Worm (Caenorhabditis elegans): ENCODE measurements around the gene chhy-1.
A peak's percentile ranks its signal among the peaks of the same experiment; 100 is the strongest.

Gene chhy-1

ce11 chrII:8617516-8617915, at the start of gene chhy-1:
chhy-1 (minus strand) TSS chrII:8617616.
- TF ChIP-seq ceh-31 (tag; optimal IDR thresholded peaks at IDR 0.05), result no peak
- no peak for TF ChIP-seq nhr-11 (tag; optimal IDR thresholded peaks at IDR 0.05)
- TF ChIP-seq ama-1 (optimal IDR thresholded peaks at IDR 0.05), result no peak
- no peak for TF ChIP-seq K09A11.1 (tag; optimal IDR thresholded peaks at IDR 0.05; ENCODE audit: insufficient read depth)
- no peak for TF ChIP-seq ceh-14 (tag; optimal IDR thresholded peaks at IDR 0.05)
- TF ChIP-seq sdc-2 (tag; optimal IDR thresholded peaks at IDR 0.05), result no peak
- no peak for TF ChIP-seq Y22D7AL.16 (tag; optimal IDR thresholded peaks at IDR 0.05)
- TF ChIP-seq hlh-13 (GFP tag; optimal IDR thresholded peaks at IDR 0.05), result no peak
- TF ChIP-seq ztf-16 (tag; optimal IDR thresholded peaks at IDR 0.05), result no peak
- TF ChIP-seq tbx-7 (tag; optimal IDR thresholded peaks at IDR 0.05), result no peak
- TF ChIP-seq unc-3 (GFP tag; conservative IDR thresholded peaks at IDR 0.05), result no peak
- no peak for TF ChIP-seq unc-3 (tag; optimal IDR thresholded peaks at IDR 0.05)
- TF ChIP-seq ceh-22 (tag; optimal IDR thresholded peaks at IDR 0.05), result no peak
- TF ChIP-seq hlh-6 (tag; optimal IDR thresholded peaks at IDR 0.05), result no peak
- no peak for TF ChIP-seq fkh-6 (tag; optimal IDR thresholded peaks at IDR 0.05)
- TF ChIP-seq ceh-6 (GFP tag; optimal IDR thresholded peaks at IDR 0.05), result no peak

ce11 chrII:8664533-8664932, 47.1 kb upstream of the chhy-1 start, which contains the start of gene etc-1:
etc-1 (plus strand) TSS chrII:8664833.
- TF ChIP-seq dmd-4 (tag; optimal IDR thresholded peaks at IDR 0.05; ENCODE audit: borderline replicate concordance) (no peak), ceh-2 (tag; optimal IDR thresholded peaks at IDR 0.05) (no peak), syd-9 (tag; optimal IDR thresholded peaks at IDR 0.05) (no peak), ztf-16 (tag; optimal IDR thresholded peaks at IDR 0.05) (no peak)

- TF ChIP-seq sdc-2 (tag; optimal IDR thresholded peaks at IDR 0.05) (no peak), ceh-48 (tag; optimal IDR thresholded peaks at IDR 0.05) (peak; percentile 40), unc-42 (tag; optimal IDR thresholded peaks at IDR 0.05) (peak; percentile 0)
Measured at ce11 chrII:8661539-8661938, 44.1 kb upstream of the chhy-1 start, which contains the start of the genes piga-1 and eif-2Bepsilon. piga-1 (minus strand) TSS chrII:8661712. eif-2Bepsilon (plus strand) TSS chrII:8661869.

ce11 chrII:8658835-8659234, 41.4 kb upstream of the chhy-1 start, which contains the start of gene atg-10:
atg-10 (plus strand) TSS chrII:8659135.
- TF ChIP-seq hlh-6 (tag; optimal IDR thresholded peaks at IDR 0.05) (no peak), pha-2 (tag; optimal IDR thresholded peaks at IDR 0.05) (no peak), elt-4 (tag; optimal IDR thresholded peaks at IDR 0.05) (no peak), syd-9 (tag; optimal IDR thresholded peaks at IDR 0.05) (no peak), F13H6.1 (tag; optimal IDR thresholded peaks at IDR 0.05) (no peak), unc-3 (GFP tag; conservative IDR thresholded peaks at IDR 0.05) (no peak), unc-3 (tag; optimal IDR thresholded peaks at IDR 0.05) (no peak), unc-86 (tag; optimal IDR thresholded peaks at IDR 0.05) (no peak), ceh-45 (GFP tag; IDR thresholded peaks at IDR 0.05) (no peak)

- TF ChIP-seq hlh-30 (tag; optimal IDR thresholded peaks at IDR 0.05; ENCODE audit: insufficient read depth), result peak; percentile 45
- no peak for TF ChIP-seq ceh-22 (tag; optimal IDR thresholded peaks at IDR 0.05)
- no peak for TF ChIP-seq hlh-6 (tag; optimal IDR thresholded peaks at IDR 0.05)
- no peak for TF ChIP-seq dmd-4 (tag; optimal IDR thresholded peaks at IDR 0.05; ENCODE audit: borderline replicate concordance)
Measured at ce11 chrII:8650644-8651159, 33.3 kb upstream of the chhy-1 start, which contains the start of gene pyr-1. pyr-1 (plus strand) TSS chrII:8651109.

- no peak for TF ChIP-seq sdc-2 (tag; optimal IDR thresholded peaks at IDR 0.05)
- TF ChIP-seq zip-5 (tag; optimal IDR thresholded peaks at IDR 0.05), result no peak
- no peak for TF ChIP-seq nfya-1 (tag; optimal IDR thresholded peaks at IDR 0.05)
- no peak for TF ChIP-seq eyg-1 (tag; optimal IDR thresholded peaks at IDR 0.05)
Measured at ce11 chrII:8648843-8649242, 31.4 kb upstream of the chhy-1 start.

- no peak for TF ChIP-seq rnt-1 (tag; optimal IDR thresholded peaks at IDR 0.05)
- TF ChIP-seq fkh-6 (tag; optimal IDR thresholded peaks at IDR 0.05), result no peak
- TF ChIP-seq tbx-7 (tag; optimal IDR thresholded peaks at IDR 0.05), result no peak
- no peak for TF ChIP-seq ztf-16 (tag; optimal IDR thresholded peaks at IDR 0.05)
- no peak for TF ChIP-seq elt-2 (tag; optimal IDR thresholded peaks at IDR 0.05)
- no peak for TF ChIP-seq odd-2 (tag; optimal IDR thresholded peaks at IDR 0.05)
- TF ChIP-seq unc-42 (tag; optimal IDR thresholded peaks at IDR 0.05), result no peak
- TF ChIP-seq hlh-6 (tag; optimal IDR thresholded peaks at IDR 0.05), result no peak
- TF ChIP-seq unc-3 (GFP tag; conservative IDR thresholded peaks at IDR 0.05), result no peak
- TF ChIP-seq unc-3 (tag; optimal IDR thresholded peaks at IDR 0.05), result no peak
- TF ChIP-seq K02D7.2 (tag; optimal IDR thresholded peaks at IDR 0.05), result no peak
Measured at ce11 chrII:8646437-8646836, 29.0 kb upstream of the chhy-1 start.
